Worm (Caenorhabditis elegans) whole organism, L4 larva: Measurements from ENCODE around the gene yju-2.
A peak's percentile ranks its signal among the peaks of the same experiment; 100 is the strongest.

ENCODE experiments used
- D1046.2 ChIP-seq: fragments of 200-800 bp; sonication (Bioruptor generic); IDR thresholded peaks from 2 replicates; pipeline ENCODE4 v1.3.6; 2022; ENCODE audit warnings: missing genetic modification characterization, missing compliant biosample characterization
- F37D6.2 ChIP-seq: sonication (generic microtip); optimal IDR thresholded peaks from 2 replicates; lab custom pipeline; 2016; ENCODE audit warnings: mild to moderate bottlenecking, missing genetic modification characterization, missing compliant biosample characterization
- F49E8.2 ChIP-seq: sonication (generic microtip); optimal IDR thresholded peaks from 2 replicates; lab custom pipeline; 2016; ENCODE audit warnings: missing compliant biosample characterization, mild to moderate bottlenecking, missing genetic modification characterization, borderline replicate concordance
- R02D3.7 ChIP-seq: fragments of 150-350 bp; sonication (generic microtip); optimal IDR thresholded peaks from 3 replicates; lab custom pipeline; 2014; ENCODE audit warnings: missing biosample characterization, missing genetic modification characterization
- T26A8.4 ChIP-seq: fragments of 200-800 bp; sonication (Bioruptor generic); IDR thresholded peaks from 2 replicates; pipeline ENCODE4 v1.3.6; 2022; ENCODE audit warnings: missing genetic modification characterization, missing compliant biosample characterization
- Y75B8A.6 ChIP-seq: fragments of 200-800 bp; sonication (Bioruptor generic); IDR thresholded peaks from 2 replicates; pipeline ENCODE4 v1.3.6; 2022; ENCODE audit warnings: missing genetic modification reagents, missing genetic modification characterization, missing compliant biosample characterization
- ZK546.5 ChIP-seq, 2 experiments: sonication (generic microtip); optimal IDR thresholded peaks; 2 replicates each; lab custom pipeline; 2017; ENCODE audit warnings: missing biosample characterization in 2 of 2, missing genetic modification characterization in 2 of 2
- aha-1 ChIP-seq: fragments of 150-350 bp; peaks from one replicate; lab custom pipeline; 2014; ENCODE audit warnings: missing biosample characterization, missing genetic modification characterization
- ama-1 ChIP-seq: fragments of 150-350 bp; optimal IDR thresholded peaks from 2 replicates; lab custom pipeline; 2014; ENCODE audit warnings: inconsistent platforms, mixed read lengths
- attf-4 ChIP-seq: sonication (generic microtip); optimal IDR thresholded peaks from 3 replicates; lab custom pipeline; 2017; ENCODE audit warnings: missing biosample characterization, missing genetic modification characterization
- ceh-32 ChIP-seq: sonication (generic microtip); optimal IDR thresholded peaks from 2 replicates; lab custom pipeline; 2016; ENCODE audit warnings: mild to moderate bottlenecking, missing genetic modification characterization, missing compliant biosample characterization; ENCODE audit not compliant: poor library complexity
- ceh-44 ChIP-seq: fragments of 200-800 bp; sonication (Bioruptor generic); IDR thresholded peaks from 2 replicates; pipeline ENCODE4 v1.3.6; 2022; ENCODE audit warnings: missing genetic modification reagents, missing genetic modification characterization, missing compliant biosample characterization
- ceh-62 ChIP-seq: sonication (generic microtip); optimal IDR thresholded peaks from 2 replicates; lab custom pipeline; 2017; ENCODE audit warnings: missing biosample characterization, missing genetic modification characterization
- ceh-82 ChIP-seq: sonication (generic microtip); optimal IDR thresholded peaks from 2 replicates; lab custom pipeline; 2017; ENCODE audit warnings: missing biosample characterization, missing genetic modification characterization
- ctbp-1 ChIP-seq: fragments of 200-800 bp; sonication (Bioruptor generic); IDR thresholded peaks from 2 replicates; pipeline ENCODE4 v1.3.6; 2022; ENCODE audit warnings: missing genetic modification reagents, missing genetic modification characterization, missing compliant biosample characterization
- daf-12 ChIP-seq: fragments of 150-350 bp; optimal IDR thresholded peaks from 2 replicates; lab custom pipeline; 2014; ENCODE audit warnings: missing biosample characterization, missing genetic modification reagents, missing genetic modification characterization
- daf-16 ChIP-seq, 3 experiments: sonication (generic microtip); optimal IDR thresholded peaks; 2 replicates each; lab custom pipeline; 2016 to 2017; ENCODE audit warnings: missing genetic modification characterization in 3 of 3, missing genetic modification reagents in 3 of 3, mild to moderate bottlenecking in 2 of 3, missing compliant biosample characterization in 2 of 3, missing biosample characterization in 1 of 3, moderate library complexity in 1 of 3
- duxl-1 ChIP-seq: sonication (generic microtip); optimal IDR thresholded peaks from 2 replicates; lab custom pipeline; 2016; ENCODE audit warnings: mild to moderate bottlenecking, missing genetic modification characterization, moderate library complexity, missing compliant biosample characterization; ENCODE audit not compliant: poor library complexity
- egl-43 ChIP-seq: fragments of 200-800 bp; sonication (Bioruptor generic); IDR thresholded peaks from 2 replicates; pipeline ENCODE4 v1.3.6; 2022; ENCODE audit warnings: missing genetic modification reagents, missing genetic modification characterization, missing compliant biosample characterization
- hlh-30 ChIP-seq: sonication (generic microtip); optimal IDR thresholded peaks from 2 replicates; lab custom pipeline; 2017; ENCODE audit warnings: antibody characterized with exemption, mild to moderate bottlenecking, missing genetic modification characterization, missing compliant biosample characterization; ENCODE audit not compliant: insufficient read depth
- hmg-1.1 ChIP-seq: fragments of 200-800 bp; sonication (Bioruptor generic); IDR thresholded peaks from 2 replicates; pipeline ENCODE4 v1.3.6; 2022; ENCODE audit warnings: missing genetic modification reagents, missing genetic modification characterization, missing compliant biosample characterization
- lim-7 ChIP-seq: fragments of 200-800 bp; sonication (Bioruptor generic); IDR thresholded peaks from 2 replicates; pipeline ENCODE4 v1.3.6; 2022; ENCODE audit warnings: missing genetic modification characterization, missing compliant biosample characterization
- lin-1 ChIP-seq: fragments of 200-800 bp; sonication (Bioruptor generic); IDR thresholded peaks from 2 replicates; pipeline ENCODE4 v1.3.6; 2022; ENCODE audit warnings: missing genetic modification reagents, missing genetic modification characterization, missing compliant biosample characterization
- lin-15B ChIP-seq: fragments of 150-350 bp; sonication (generic microtip); optimal IDR thresholded peaks from 3 replicates; lab custom pipeline; 2014; ENCODE audit warnings: missing biosample characterization, missing genetic modification characterization
- lin-29 ChIP-seq: fragments of 200-800 bp; sonication (Bioruptor generic); IDR thresholded peaks from 2 replicates; pipeline ENCODE4 v1.3.6; 2022; ENCODE audit warnings: missing genetic modification reagents, missing genetic modification characterization, missing compliant biosample characterization
- lin-38 ChIP-seq: fragments of 200-800 bp; sonication (Bioruptor generic); IDR thresholded peaks from 2 replicates; pipeline ENCODE4 v1.3.6; 2022; ENCODE audit warnings: missing genetic modification reagents, missing genetic modification characterization, missing compliant biosample characterization
- lsy-2 ChIP-seq, 2 experiments: fragments of 150-350 bp in 1 of 2; sonication (generic microtip) in 1 of 2; optimal IDR thresholded peaks; 2 replicates each; lab custom pipeline; 2014 to 2017; ENCODE audit warnings: missing biosample characterization in 2 of 2, missing genetic modification characterization in 2 of 2
- madf-9 ChIP-seq: fragments of 200-800 bp; sonication (Bioruptor generic); conservative IDR thresholded peaks from 2 replicates; pipeline ENCODE4 v1.3.6; 2022; ENCODE audit warnings: missing genetic modification reagents, missing genetic modification characterization, missing compliant biosample characterization
- mdl-1 ChIP-seq, 2 experiments: fragments of 150-350 bp in 1 of 2; sonication (generic microtip) in 1 of 2; optimal IDR thresholded peaks; 2 replicates each; lab custom pipeline; 2014 to 2017; ENCODE audit warnings: missing biosample characterization in 2 of 2, missing genetic modification characterization in 2 of 2
- mdt-29 ChIP-seq: fragments of 200-800 bp; sonication (Bioruptor generic); IDR thresholded peaks from 2 replicates; pipeline ENCODE4 v1.3.6; 2022; ENCODE audit warnings: missing genetic modification reagents, missing genetic modification characterization, missing compliant biosample characterization
- mep-1 ChIP-seq: fragments of 150-350 bp; sonication (generic microtip); optimal IDR thresholded peaks from 3 replicates; lab custom pipeline; 2014; ENCODE audit warnings: missing biosample characterization, missing genetic modification characterization
- nhr-102 ChIP-seq: sonication (generic microtip); optimal IDR thresholded peaks from 2 replicates; lab custom pipeline; 2016; ENCODE audit warnings: mild to moderate bottlenecking, missing genetic modification characterization, moderate library complexity, missing compliant biosample characterization
- nhr-76 ChIP-seq: fragments of 150-350 bp; optimal IDR thresholded peaks from 2 replicates; lab custom pipeline; 2014; ENCODE audit warnings: missing biosample characterization, missing genetic modification characterization
- nhr-77 ChIP-seq: fragments of 150-350 bp; optimal IDR thresholded peaks from 2 replicates; lab custom pipeline; 2014; ENCODE audit warnings: missing biosample characterization, missing genetic modification characterization
- rbr-2 ChIP-seq: sonication (generic microtip); optimal IDR thresholded peaks from 2 replicates; lab custom pipeline; 2016; ENCODE audit warnings: missing genotype, missing genetic modification characterization, missing compliant biosample characterization
- sdz-12 ChIP-seq: fragments of 200-800 bp; sonication (Bioruptor generic); optimal IDR thresholded peaks from 2 replicates; lab custom pipeline; 2018; ENCODE audit warnings: mild to moderate bottlenecking, missing genetic modification characterization, missing compliant biosample characterization
- skn-1 ChIP-seq: fragments of 150-350 bp; optimal IDR thresholded peaks from 2 replicates; lab custom pipeline; 2014; ENCODE audit warnings: missing biosample characterization, missing genetic modification characterization
- snpc-4 ChIP-seq: fragments of 150-350 bp; optimal IDR thresholded peaks from 2 replicates; lab custom pipeline; 2014; ENCODE audit warnings: missing biosample characterization, missing genetic modification characterization
- spr-3 ChIP-seq: fragments of 200-800 bp; sonication (Bioruptor generic); optimal IDR thresholded peaks from 2 replicates; lab custom pipeline; 2018; ENCODE audit warnings: mild to moderate bottlenecking, missing genetic modification characterization, missing compliant biosample characterization
- tra-1 ChIP-seq: fragments of 200-800 bp; sonication (Bioruptor generic); IDR thresholded peaks from 2 replicates; pipeline ENCODE4 v1.3.6; 2022; ENCODE audit warnings: missing genetic modification reagents, missing genetic modification characterization, missing compliant biosample characterization
- unc-130 ChIP-seq: sonication (generic microtip); optimal IDR thresholded peaks from 2 replicates; lab custom pipeline; 2016; ENCODE audit warnings: missing genetic modification reagents, missing genetic modification characterization, missing compliant biosample characterization
- unc-39 ChIP-seq: sonication (generic microtip); optimal IDR thresholded peaks from 2 replicates; lab custom pipeline; 2017; ENCODE audit warnings: missing biosample characterization, missing genetic modification characterization
- unc-62 ChIP-seq, 3 experiments: fragments of 150-350 bp in 1 of 3; sonication (generic microtip); optimal IDR thresholded peaks in 2 of 3; peaks in 1 of 3; 1 replicate in 1 of 3; 2 replicates in 2 of 3; lab custom pipeline; 2014 to 2017; ENCODE audit warnings: missing biosample characterization in 3 of 3, missing genetic modification characterization in 3 of 3, missing genetic modification reagents in 3 of 3, missing genotype in 1 of 3
- zfp-2 ChIP-seq: sonication (generic microtip); optimal IDR thresholded peaks from 2 replicates; lab custom pipeline; 2016; ENCODE audit warnings: mild to moderate bottlenecking, missing genetic modification characterization, missing compliant biosample characterization
- zfp-3 ChIP-seq: fragments of 200-800 bp; sonication (Bioruptor generic); conservative IDR thresholded peaks from 2 replicates; pipeline ENCODE4 v1.3.6; 2022; ENCODE audit warnings: missing genetic modification reagents, missing genetic modification characterization, missing compliant biosample characterization
- ztf-7 ChIP-seq: fragments of 150-350 bp; optimal IDR thresholded peaks from 2 replicates; lab custom pipeline; 2014; ENCODE audit warnings: missing biosample characterization, missing genetic modification characterization

Gene yju-2

ce11 chrIII:7188300-7189052 lies 4.3 kb downstream of the yju-2 start, which contains the start of the genes F37C12.21 and F37C12.10 (continued):
- TF ChIP-seq daf-16 (GFP tag; optimal IDR thresholded peaks at IDR 0.05; lab: Kevin White, UChicago) (no peak), daf-16 (tag; optimal IDR thresholded peaks at IDR 0.05; lab: Kevin White, UChicago) (peak; percentile 81), nhr-102 (peak; percentile 7), tra-1 (no peak), nhr-77 (tag; lab: Kevin White, UChicago) (peak; percentile 27), lsy-2 (tag; optimal IDR thresholded peaks at IDR 0.05; lab: Kevin White, UChicago) (peak in 1 of 2 experiments; percentile 23), sdz-12 (GFP tag; lab: Kevin White, UChicago) (no peak), hlh-30 (tag; lab: Kevin White, UChicago) (peak; percentile 13), lin-15B (tag; lab: Kevin White, UChicago) (no peak), mdl-1 (tag; optimal IDR thresholded peaks at IDR 0.05; lab: Kevin White, UChicago) (no peak), lin-38 (GFP tag; lab: Robert Waterston, UW) (peak; percentile 41), zfp-3 (GFP tag; lab: Robert Waterston, UW) (no peak)
- TF ChIP-seq, all 104 proteins: peak for 13

ce11 chrIII:7189581-7190128 lies 5.5 kb downstream of the yju-2 start, which contains the start of gene rps-21:
rps-21 (minus strand) TSS chrIII:7189631.
- TF ChIP-seq rbr-2 (tag; lab: Kevin White, UChicago) (peak; percentile 67), aha-1 (no peak), Y75B8A.6 (no peak), ama-1 (lab: Kevin White, UChicago) (no peak), nhr-76 (tag; lab: Kevin White, UChicago) (no peak), T26A8.4 (GFP tag; lab: Robert Waterston, UW) (peak; percentile 43; the same call in 1 of the 2 replicates), lin-1 (no peak), unc-130 (peak; percentile 38), hmg-1.1 (GFP tag; lab: Robert Waterston, UW) (peak; percentile 81), egl-43 (no peak), ceh-44 (GFP tag; lab: Robert Waterston, UW) (no peak), lin-29 (GFP tag; lab: Robert Waterston, UW) (no peak), lsy-2 (tag; optimal IDR thresholded peaks at IDR 0.05; lab: Kevin White, UChicago) (peak; percentile 9 to 92), ZK546.5 (tag; optimal IDR thresholded peaks at IDR 0.05; lab: Kevin White, UChicago) (peak in 1 of 2 experiments; percentile 52), mdt-29 (GFP tag; lab: Robert Waterston, UW) (no peak), zfp-2 (tag; lab: Kevin White, UChicago) (peak; percentile 94), snpc-4 (tag; lab: Kevin White, UChicago) (no peak), attf-4 (no peak), daf-12 (no peak), daf-16 (GFP tag; optimal IDR thresholded peaks at IDR 0.05; lab: Kevin White, UChicago) (no peak), daf-16 (tag; optimal IDR thresholded peaks at IDR 0.05; lab: Kevin White, UChicago) (peak; percentile 16), F37D6.2 (tag; lab: Kevin White, UChicago) (peak; percentile 39), R02D3.7 (tag; lab: Kevin White, UChicago) (peak; percentile 84), madf-9 (no peak), F49E8.2 (no peak), ceh-82 (tag; lab: Kevin White, UChicago) (no peak), duxl-1 (tag; lab: Kevin White, UChicago) (no peak), unc-39 (no peak), skn-1 (tag; lab: Kevin White, UChicago) (no peak), tra-1 (0 out of 2 replicates have a peak, but pooled peaks have one; percentile 30), ceh-32 (tag; lab: Kevin White, UChicago) (no peak), D1046.2 (GFP tag; lab: Robert Waterston, UW) (no peak), lin-15B (tag; lab: Kevin White, UChicago) (no peak), ztf-7 (tag; lab: Kevin White, UChicago) (no peak), lim-7 (GFP tag; lab: Robert Waterston, UW) (no peak), spr-3 (no peak), ceh-62 (no peak), mep-1 (tag; lab: Kevin White, UChicago) (peak; percentile 82), unc-62 (GFP tag; optimal IDR thresholded peaks at IDR 0.05 in 1 of 2; lab: Kevin White, UChicago) (peak in 1 of 2 experiments; percentile 77), unc-62 (tag; optimal IDR thresholded peaks at IDR 0.05; lab: Kevin White, UChicago) (no peak), ctbp-1 (no peak)
